Fruit fly (Drosophila melanogaster) whole organism, embryonic: ENCODE measurements around the gene mthl1.

Experiments
- ATbp ChIP-seq: fragments of 200-800 bp; sonication (Bioruptor generic); optimal IDR thresholded peaks from 2 replicates; lab custom pipeline; 2017; ENCODE audit warnings: missing biosample characterization, mild to moderate bottlenecking, missing genetic modification characterization, missing genetic modification reagents
- CG10209 ChIP-seq: fragments of 200-800 bp; sonication (Bioruptor generic); optimal IDR thresholded peaks from 3 replicates; lab custom pipeline; 2017; ENCODE audit warnings: missing biosample characterization, mild to moderate bottlenecking, missing genetic modification characterization, missing genetic modification reagents
- CG10366 ChIP-seq: fragments of 200-800 bp; sonication (Bioruptor generic); IDR thresholded peaks from 2 replicates; pipeline ENCODE4 v1.3.6; 2022; ENCODE audit warnings: missing biosample characterization, missing genetic modification characterization
- CG10654 ChIP-seq: fragments of 200-800 bp; sonication (Bioruptor generic); optimal IDR thresholded peaks from 2 replicates; lab custom pipeline; 2016; ENCODE audit warnings: missing biosample characterization, missing genetic modification characterization
- CG11085 ChIP-seq: fragments of 200-800 bp; sonication (Bioruptor generic); IDR thresholded peaks from 2 replicates; pipeline ENCODE4 v1.3.6; 2022; ENCODE audit warnings: missing biosample characterization, missing genetic modification characterization
- CG11247 ChIP-seq: fragments of 200-800 bp; sonication (Bioruptor generic); IDR thresholded peaks from 2 replicates; pipeline ENCODE4 v1.3.6; 2022; ENCODE audit warnings: missing biosample characterization, missing genetic modification characterization
- CG12299 ChIP-seq: fragments of 200-800 bp; sonication (Bioruptor generic); optimal IDR thresholded peaks from 2 replicates; lab custom pipeline; 2018; ENCODE audit warnings: missing biosample characterization, mild to moderate bottlenecking, missing genetic modification characterization
- CG16815 ChIP-seq: fragments of 200-800 bp; sonication (Bioruptor generic); optimal IDR thresholded peaks from 3 replicates; lab custom pipeline; 2017; ENCODE audit warnings: missing biosample characterization, mild to moderate bottlenecking, missing genetic modification characterization
- CG17328 ChIP-seq: fragments of 200-800 bp; sonication (Bioruptor generic); IDR thresholded peaks from 2 replicates; pipeline ENCODE4 v1.3.6; 2022; ENCODE audit warnings: missing biosample characterization, missing genetic modification characterization
- CG18599 ChIP-seq: fragments of 200-800 bp; sonication (Bioruptor generic); optimal IDR thresholded peaks from 3 replicates; lab custom pipeline; 2017; ENCODE audit warnings: missing biosample characterization, missing genetic modification characterization, mild to moderate bottlenecking, moderate library complexity, missing genetic modification reagents
- CG18619 ChIP-seq: fragments of 200-800 bp; sonication (Bioruptor generic); optimal IDR thresholded peaks from 3 replicates; lab custom pipeline; 2017; ENCODE audit warnings: missing biosample characterization, mild to moderate bottlenecking, missing genetic modification characterization
- CG18764 ChIP-seq: fragments of 200-800 bp; sonication (Bioruptor generic); optimal IDR thresholded peaks from 3 replicates; lab custom pipeline; 2016; ENCODE audit warnings: missing biosample characterization, missing genetic modification characterization
- CG30403 ChIP-seq: fragments of 200-800 bp; sonication (Bioruptor generic); optimal IDR thresholded peaks from 3 replicates; lab custom pipeline; 2016; ENCODE audit warnings: missing biosample characterization, missing genetic modification characterization
- CG3065 ChIP-seq: fragments of 200-800 bp; sonication (Bioruptor generic); optimal IDR thresholded peaks from 2 replicates; lab custom pipeline; 2016; ENCODE audit warnings: missing biosample characterization, missing genetic modification characterization
- CG32532 ChIP-seq: fragments of 200-800 bp; sonication (Bioruptor generic); IDR thresholded peaks from 2 replicates; pipeline ENCODE4 v1.3.6; 2022; ENCODE audit warnings: missing biosample characterization, missing genetic modification characterization
- CG6654 ChIP-seq: fragments of 200-800 bp; sonication (Bioruptor generic); optimal IDR thresholded peaks from 2 replicates; lab custom pipeline; 2017; ENCODE audit warnings: missing biosample characterization, mild to moderate bottlenecking, missing genetic modification characterization
- CG8290 ChIP-seq, 3 experiments: fragments of 200-800 bp; sonication (Bioruptor generic); optimal IDR thresholded peaks; 2 replicates each; lab custom pipeline; 2016 to 2019; ENCODE audit warnings: missing biosample characterization in 3 of 3, missing genetic modification characterization in 3 of 3, mild to moderate bottlenecking in 2 of 3, moderate library complexity in 1 of 3
- CG8388 ChIP-seq: fragments of 200-800 bp; sonication (Bioruptor generic); optimal IDR thresholded peaks from 2 replicates; lab custom pipeline; 2019; ENCODE audit warnings: missing biosample characterization, mild to moderate bottlenecking, missing genetic modification characterization, moderate library complexity
- CG9876 ChIP-seq: fragments of 200-800 bp; sonication (Bioruptor generic); optimal IDR thresholded peaks from 2 replicates; lab custom pipeline; 2016; ENCODE audit warnings: missing biosample characterization, missing genetic modification characterization
- CrebB ChIP-seq: fragments of 200-800 bp; sonication (Bioruptor generic); optimal IDR thresholded peaks from 3 replicates; lab custom pipeline; 2018; ENCODE audit warnings: missing biosample characterization, mild to moderate bottlenecking, missing genetic modification characterization
- HLH3B ChIP-seq: fragments of 200-800 bp; sonication (Bioruptor generic); IDR thresholded peaks from 2 replicates; pipeline ENCODE4 v1.3.6; 2022; ENCODE audit warnings: missing biosample characterization, missing genetic modification characterization
- Hand ChIP-seq: fragments of 200-800 bp; sonication (Bioruptor generic); optimal IDR thresholded peaks from 2 replicates; lab custom pipeline; 2017; ENCODE audit warnings: mild to moderate bottlenecking, missing biosample characterization, missing genetic modification reagents, missing genetic modification characterization
- Hr78 ChIP-seq, 2 experiments: fragments of 200-800 bp in 1 of 2; fragments of >200 bp in 1 of 2; sonication (Bioruptor generic) in 1 of 2; optimal IDR thresholded peaks; 2 replicates each; lab custom pipeline; 2017 to 2019; ENCODE audit warnings: missing biosample characterization in 2 of 2, missing genetic modification characterization in 2 of 2, mild to moderate bottlenecking in 1 of 2, moderate library complexity in 1 of 2
- Kr ChIP-seq: fragments of 200-800 bp; sonication (Bioruptor generic); optimal IDR thresholded peaks from 2 replicates; lab custom pipeline; 2017; ENCODE audit warnings: missing biosample characterization, mild to moderate bottlenecking, missing genetic modification characterization
- MBD-R2 ChIP-seq: fragments of 200-800 bp; sonication (Bioruptor generic); IDR thresholded peaks from 2 replicates; pipeline ENCODE4 v1.3.6; 2022; ENCODE audit warnings: missing biosample characterization, missing genetic modification characterization
- Ptx1 ChIP-seq: fragments of 200-800 bp; sonication (Bioruptor generic); IDR thresholded peaks from 2 replicates; pipeline ENCODE4 v1.3.6; 2022; ENCODE audit warnings: missing biosample characterization, missing genetic modification characterization
- Side ChIP-seq: fragments of 200-800 bp; sonication (Bioruptor generic); optimal IDR thresholded peaks from 2 replicates; lab custom pipeline; 2016; ENCODE audit warnings: missing biosample characterization, missing genetic modification characterization
- TFAM ChIP-seq: fragments of 200-800 bp; sonication (Bioruptor generic); optimal IDR thresholded peaks from 2 replicates; lab custom pipeline; 2017; ENCODE audit warnings: missing biosample characterization, missing genetic modification characterization, inconsistent platforms
- abd-A ChIP-seq: fragments of 200-800 bp; sonication (Bioruptor generic); optimal IDR thresholded peaks from 3 replicates; lab custom pipeline; 2019; ENCODE audit warnings: missing biosample characterization, mild to moderate bottlenecking, missing genetic modification characterization, moderate library complexity
- amos ChIP-seq: fragments of 200-800 bp; sonication (Bioruptor generic); IDR thresholded peaks from 2 replicates; pipeline ENCODE4 v1.3.6; 2022; ENCODE audit warnings: missing biosample characterization, missing genetic modification characterization; ENCODE audit not compliant: partially characterized antibody
- bbx ChIP-seq: fragments of 200-800 bp; sonication (Bioruptor generic); IDR thresholded peaks from 2 replicates; pipeline ENCODE4 v1.3.6; 2022; ENCODE audit warnings: missing biosample characterization, missing genetic modification characterization; ENCODE audit not compliant: partially characterized antibody
- chif ChIP-seq, 2 experiments: fragments of 200-800 bp; sonication (Bioruptor generic); optimal IDR thresholded peaks; 3 replicates each; lab custom pipeline; 2016; ENCODE audit warnings: missing biosample characterization in 2 of 2, missing genetic modification characterization in 2 of 2
- chm ChIP-seq: fragments of 200-800 bp; sonication (Bioruptor generic); IDR thresholded peaks from 2 replicates; pipeline ENCODE4 v1.3.6; 2022; ENCODE audit warnings: missing biosample characterization, missing genetic modification characterization
- ci ChIP-seq: fragments of 200-800 bp; sonication (Bioruptor generic); IDR thresholded peaks from 3 replicates; pipeline ENCODE4 v1.3.6; 2022; ENCODE audit warnings: missing biosample characterization, missing genetic modification characterization
- crc ChIP-seq: fragments of 200-800 bp; sonication (Bioruptor generic); optimal IDR thresholded peaks from 2 replicates; lab custom pipeline; 2016; ENCODE audit warnings: missing biosample characterization, missing genetic modification characterization
- dpn ChIP-seq, 2 experiments: fragments of 200-800 bp; sonication (Bioruptor generic); optimal IDR thresholded peaks; 3 replicates each; lab custom pipeline; 2016; ENCODE audit warnings: missing biosample characterization in 2 of 2, missing genetic modification characterization in 2 of 2
- en ChIP-seq: fragments of 200-800 bp; sonication (Bioruptor generic); optimal IDR thresholded peaks from 2 replicates; lab custom pipeline; 2016; ENCODE audit warnings: missing biosample characterization, missing genetic modification characterization
- exex ChIP-seq: fragments of 200-800 bp; sonication (Bioruptor generic); optimal IDR thresholded peaks from 4 replicates; lab custom pipeline; 2018; ENCODE audit warnings: missing biosample characterization, mild to moderate bottlenecking, missing genetic modification characterization, moderate library complexity
- fru ChIP-seq: fragments of >200 bp; optimal IDR thresholded peaks from 2 replicates; lab custom pipeline; 2017
- fu2 ChIP-seq: fragments of 200-800 bp; sonication (Bioruptor generic); optimal IDR thresholded peaks from 2 replicates; lab custom pipeline; 2016; ENCODE audit warnings: missing biosample characterization, missing genetic modification characterization
- gsb ChIP-seq: fragments of 200-800 bp; sonication (Bioruptor generic); IDR thresholded peaks from 2 replicates; pipeline ENCODE4 v1.3.6; 2022; ENCODE audit warnings: missing biosample characterization, missing genetic modification characterization
- klu ChIP-seq: fragments of 200-800 bp; sonication (Bioruptor generic); IDR thresholded peaks from 2 replicates; pipeline ENCODE4 v1.3.6; 2022; ENCODE audit warnings: missing biosample characterization, missing genetic modification characterization
- nerfin-2 ChIP-seq: fragments of 200-800 bp; sonication (Bioruptor generic); IDR thresholded peaks from 2 replicates; pipeline ENCODE4 v1.3.6; 2022; ENCODE audit warnings: missing biosample characterization, missing genetic modification characterization; ENCODE audit not compliant: partially characterized antibody
- oc ChIP-seq: fragments of 200-800 bp; sonication (Bioruptor generic); optimal IDR thresholded peaks from 2 replicates; lab custom pipeline; 2018; ENCODE audit warnings: missing biosample characterization, mild to moderate bottlenecking, missing genetic modification characterization, moderate library complexity
- otp ChIP-seq: fragments of 200-800 bp; sonication (Bioruptor generic); IDR thresholded peaks from 3 replicates; pipeline ENCODE4, ENCODE4 v1.3.6; 2022; ENCODE audit warnings: missing biosample characterization, missing genetic modification characterization
- psq ChIP-seq: fragments of 200-800 bp; sonication (Bioruptor generic); optimal IDR thresholded peaks from 2 replicates; lab custom pipeline; 2017; ENCODE audit warnings: missing biosample characterization, missing genetic modification characterization
- pzg ChIP-seq: fragments of 200-800 bp; sonication (Bioruptor generic); optimal IDR thresholded peaks from 3 replicates; lab custom pipeline; 2018; ENCODE audit warnings: missing biosample characterization, mild to moderate bottlenecking, missing genetic modification characterization, moderate library complexity
- repo ChIP-seq: fragments of 200-800 bp; sonication (Bioruptor generic); optimal IDR thresholded peaks from 2 replicates; lab custom pipeline; 2016; ENCODE audit warnings: missing biosample characterization, missing genetic modification characterization
- ro ChIP-seq: fragments of 200-800 bp; sonication (Bioruptor generic); IDR thresholded peaks from 2 replicates; pipeline ENCODE4 v1.3.6; 2022; ENCODE audit warnings: missing biosample characterization, missing genetic modification characterization
- sens ChIP-seq: fragments of 200-800 bp; sonication (Bioruptor generic); peaks from one replicate; lab custom pipeline; 2016; ENCODE audit warnings: missing biosample characterization, missing genetic modification characterization
- tna ChIP-seq: fragments of 200-800 bp; sonication (Bioruptor generic); IDR thresholded peaks from 2 replicates; pipeline ENCODE4 v1.3.6; 2022; ENCODE audit warnings: missing biosample characterization, missing genetic modification characterization; ENCODE audit not compliant: partially characterized antibody

The mthl1 gene

dm6 chrX:16690499-16690898 is 49.7 kb downstream of the mthl1 start (continued):
- no peak for TF ChIP-seq CG9876 (GFP tag; lab: Kevin White, UChicago)
- TF ChIP-seq CG8290 (GFP tag; optimal IDR thresholded peaks at IDR 0.05; lab: Kevin White, UChicago) = no peak
- no peak for TF ChIP-seq CG8290 (tag; optimal IDR thresholded peaks at IDR 0.05; lab: Kevin White, UChicago)
- no peak for TF ChIP-seq Hand (GFP tag; lab: Kevin White, UChicago)
- TF ChIP-seq Kr (GFP tag; lab: Kevin White, UChicago) = no peak
- TF ChIP-seq fru = no peak
- no peak for TF ChIP-seq nerfin-2 (GFP tag; lab: Robert Waterston, UW)
- peak; percentile 42 for TF ChIP-seq CG10366 (GFP tag; lab: Robert Waterston, UW)
- no peak for TF ChIP-seq CG11085 (GFP tag; lab: Robert Waterston, UW)
- TF ChIP-seq ATbp = no peak
- no peak for TF ChIP-seq ro (GFP tag; lab: Robert Waterston, UW)
- TF ChIP-seq ci (GFP tag; lab: Robert Waterston, UW) = peak; percentile 57; the same call in 1 of the 3 replicates
- TF ChIP-seq sens (GFP tag; lab: Kevin White, UChicago) = peak; percentile 89
- TF ChIP-seq repo (GFP tag; lab: Kevin White, UChicago) = no peak
- peak; percentile 44; the same call in 1 of the 2 replicates for TF ChIP-seq HLH3B
- TF ChIP-seq crc = no peak
- TF ChIP-seq CG30403 (GFP tag; lab: Kevin White, UChicago) = peak; percentile 21
- peak in 1 of 2 experiments; percentile 28 for TF ChIP-seq chif (GFP tag; optimal IDR thresholded peaks at IDR 0.05; lab: Kevin White, UChicago)
- no peak for TF ChIP-seq Hr78 (GFP tag; optimal IDR thresholded peaks at IDR 0.05; lab: Kevin White, UChicago)
- no peak for TF ChIP-seq CG18599 (GFP tag; lab: Kevin White, UChicago)
- no peak for TF ChIP-seq tna (GFP tag; lab: Robert Waterston, UW)
- no peak for TF ChIP-seq CG6654 (GFP tag; lab: Kevin White, UChicago)
- TF ChIP-seq pzg (GFP tag; lab: Kevin White, UChicago) = no peak
- no peak for TF ChIP-seq TFAM (GFP tag; lab: Kevin White, UChicago)
- TF ChIP-seq CG18619 = no peak
- no peak for TF ChIP-seq chm (GFP tag; lab: Robert Waterston, UW)
- no peak for TF ChIP-seq bbx (GFP tag; lab: Robert Waterston, UW)
- TF ChIP-seq amos (GFP tag; lab: Robert Waterston, UW) = no peak
- no peak for TF ChIP-seq CrebB (tag; lab: Kevin White, UChicago)
- TF ChIP-seq CG32532 (GFP tag; lab: Robert Waterston, UW) = no peak
- no peak for TF ChIP-seq fu2 (GFP tag; lab: Kevin White, UChicago)
- no peak for TF ChIP-seq psq (GFP tag; lab: Kevin White, UChicago)
- TF ChIP-seq en (GFP tag; lab: Kevin White, UChicago) = no peak
- TF ChIP-seq CG17328 (GFP tag; lab: Robert Waterston, UW) = peak; percentile 47
- no peak for TF ChIP-seq oc (tag; lab: Kevin White, UChicago)
- no peak for TF ChIP-seq gsb (GFP tag; lab: Robert Waterston, UW)
- TF ChIP-seq CG8388 = peak; percentile 8
- no peak for TF ChIP-seq CG16815
- TF ChIP-seq abd-A (tag; lab: Kevin White, UChicago) = no peak
- 0 out of 3 replicates have a peak, but pooled peaks have one; percentile 40 for TF ChIP-seq otp (GFP tag; lab: Robert Waterston, UW)
- TF ChIP-seq CG12299 (tag; lab: Kevin White, UChicago) = no peak
- no peak for TF ChIP-seq MBD-R2 (GFP tag; lab: Robert Waterston, UW)
- TF ChIP-seq CG18764 (GFP tag; lab: Kevin White, UChicago) = no peak
- TF ChIP-seq Side (GFP tag; lab: Kevin White, UChicago) = no peak
- no peak for TF ChIP-seq klu (GFP tag; lab: Robert Waterston, UW)
- TF ChIP-seq Ptx1 (GFP tag; lab: Robert Waterston, UW) = peak; percentile 42
- TF ChIP-seq CG3065 (GFP tag; lab: Kevin White, UChicago) = no peak
- no peak for TF ChIP-seq dpn (GFP tag; optimal IDR thresholded peaks at IDR 0.05; lab: Kevin White, UChicago)
- no peak for TF ChIP-seq CG10209 (GFP tag; lab: Kevin White, UChicago)
- no peak for TF ChIP-seq CG10654 (GFP tag; lab: Kevin White, UChicago)
- no peak; the same call in 1 of the 2 replicates for TF ChIP-seq CG11247 (GFP tag; lab: Robert Waterston, UW)
- no peak for TF ChIP-seq exex (tag; lab: Kevin White, UChicago)
